Worm (Caenorhabditis elegans) whole organism, L1 larva: ENCODE data around the gene F56C3.9.

Experiments used
- Y116A8C.19 ChIP-seq: sonication (generic microtip); optimal IDR thresholded peaks from 2 replicates; lab custom pipeline; 2016; ENCODE audit warnings: missing compliant biosample characterization, missing genetic modification characterization, borderline replicate concordance
- nhr-76 ChIP-seq: sonication (generic microtip); optimal IDR thresholded peaks from 2 replicates; lab custom pipeline; 2017; ENCODE audit warnings: missing biosample characterization, missing genetic modification characterization
- nhr-84 ChIP-seq: sonication (generic microtip); optimal IDR thresholded peaks from 2 replicates; lab custom pipeline; 2017; ENCODE audit warnings: missing biosample characterization, missing genetic modification characterization
- unc-30 ChIP-seq: sonication (generic microtip); optimal IDR thresholded peaks from 2 replicates; lab custom pipeline; 2017; ENCODE audit warnings: missing biosample characterization, missing genetic modification characterization
- unc-98 ChIP-seq: fragments of 200-800 bp; sonication (Bioruptor generic); IDR thresholded peaks from 2 replicates; pipeline ENCODE4 v1.3.6; 2022; ENCODE audit warnings: missing genetic modification characterization, missing compliant biosample characterization

F56C3.9 gene

ce11 chrX:1344321-1344720 lies 49.5 kb downstream of the F56C3.9 start, which contains the start of gene ins-39:
Gene ins-39, minus strand, starts transcription at chrX:1344421.
- TF ChIP-seq unc-98 (GFP tag; lab: Robert Waterston, UW) (no peak), nhr-84 (tag; lab: Kevin White, UChicago) (no peak), nhr-76 (tag; lab: Kevin White, UChicago) (no peak), Y116A8C.19 (tag; lab: Kevin White, UChicago) (no peak), unc-30 (no peak)
- TF ChIP-seq, all 84 proteins: peak for 0
